Fruit fly (Drosophila melanogaster): ENCODE data around the gene CG34150.

The CG34150 gene

DNA sequence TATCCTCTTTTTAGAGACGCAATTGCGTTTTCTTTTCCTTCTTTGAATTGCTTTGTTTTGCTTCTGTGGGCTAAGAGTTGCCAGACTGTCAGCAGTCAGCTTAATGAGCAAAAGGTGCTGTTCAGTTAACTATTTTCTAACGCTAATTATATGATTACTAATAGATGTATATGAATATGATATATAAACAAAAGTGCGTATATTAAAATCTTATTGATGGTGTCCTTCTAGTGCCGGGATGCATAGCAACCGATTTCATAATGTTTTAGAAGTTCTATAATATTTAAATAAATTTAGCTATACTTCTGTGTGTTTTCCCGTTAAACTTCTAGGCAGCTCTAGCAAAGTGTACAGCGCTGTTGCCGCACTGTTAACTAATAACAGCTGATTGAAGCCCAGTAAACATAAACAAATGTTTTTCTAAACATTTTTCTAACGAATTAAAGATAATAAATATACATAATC is 15.9 kb downstream of the CG34150 start, which contains the start of the genes Kaz and CG43273:
TSS of gene Kaz (minus strand) at position 73 of the 465 bp plus-strand sequence.
TSS of gene CG43273 (plus strand) at position 415 of the 465 bp plus-strand sequence.
- peak; percentile 73 for TF ChIP-seq CG9817 (tag; optimal IDR thresholded peaks at IDR 0.05)
- TF ChIP-seq CkIIα-i1 (GFP tag; IDR thresholded peaks at IDR 0.05) = no peak
- no peak for TF ChIP-seq Asciz (GFP tag; optimal IDR thresholded peaks at IDR 0.05)
- peak; percentile 34; the same call in 1 of the 2 replicates for TF ChIP-seq lmd (GFP tag; IDR thresholded peaks at IDR 0.05)
- no peak for TF ChIP-seq CG2199 (GFP tag; IDR thresholded peaks at IDR 0.05)
- no peak for TF ChIP-seq Hr39 (optimal IDR thresholded peaks at IDR 0.05)
- TF ChIP-seq CG11456 (GFP tag; IDR thresholded peaks at IDR 0.05) = no peak
- no peak for TF ChIP-seq cwo (GFP tag; optimal IDR thresholded peaks at IDR 0.05)
- TF ChIP-seq Atf6 (GFP tag; IDR thresholded peaks at IDR 0.05) = no peak
- no peak for TF ChIP-seq Antp (GFP tag; optimal IDR thresholded peaks at IDR 0.05)
- no peak for TF ChIP-seq BtbVII (GFP tag; optimal IDR thresholded peaks at IDR 0.05)
- no peak for TF ChIP-seq ttk (GFP tag; IDR thresholded peaks at IDR 0.05)
- no peak for TF ChIP-seq MESR4 (GFP tag; optimal IDR thresholded peaks at IDR 0.05)
- no peak for TF ChIP-seq CG6791 (GFP tag; IDR thresholded peaks at IDR 0.05; ENCODE audit: partially characterized antibody)
- no peak for TF ChIP-seq CG17612 (GFP tag; IDR thresholded peaks at IDR 0.05)
- peak; percentile 94 for TF ChIP-seq row (GFP tag; IDR thresholded peaks at IDR 0.05)
- no peak for TF ChIP-seq salm (tag; optimal IDR thresholded peaks at IDR 0.05)
- peak; percentile 42 for TF ChIP-seq scrt (GFP tag; optimal IDR thresholded peaks at IDR 0.05)
- TF ChIP-seq CG7839 (tag; optimal IDR thresholded peaks at IDR 0.05) = no peak
- no peak for TF ChIP-seq Dref (GFP tag; IDR thresholded peaks at IDR 0.05)
- TF ChIP-seq sisA (GFP tag; IDR thresholded peaks at IDR 0.05) = peak; percentile 5; the same call in 1 of the 2 replicates
- TF ChIP-seq Dek (tag; optimal IDR thresholded peaks at IDR 0.05) = no peak
- no peak for TF ChIP-seq CG10565 (GFP tag; optimal IDR thresholded peaks at IDR 0.05)
- no peak for TF ChIP-seq mld (GFP tag; IDR thresholded peaks at IDR 0.05; ENCODE audit: partially characterized antibody)
- no peak for TF ChIP-seq CG12744 (GFP tag; optimal IDR thresholded peaks at IDR 0.05)
- TF ChIP-seq gsb (GFP tag; IDR thresholded peaks at IDR 0.05) = no peak
- no peak for TF ChIP-seq exex (tag; optimal IDR thresholded peaks at IDR 0.05)
- TF ChIP-seq slou (GFP tag; optimal IDR thresholded peaks at IDR 0.05) = peak; percentile 35
- TF ChIP-seq CG31441 (GFP tag; IDR thresholded peaks at IDR 0.05) = no peak; the same call in 1 of the 2 replicates
- TF ChIP-seq tin (GFP tag; optimal IDR thresholded peaks at IDR 0.05) = peak; percentile 52
- no peak for TF ChIP-seq pho (GFP tag; optimal IDR thresholded peaks at IDR 0.05)
- no peak for TF ChIP-seq unc-4 (GFP tag; IDR thresholded peaks at IDR 0.05; ENCODE audit: partially characterized antibody)
- no peak for TF ChIP-seq CG13894 (tag; optimal IDR thresholded peaks at IDR 0.05)
- TF ChIP-seq CG10274 (GFP tag; optimal IDR thresholded peaks at IDR 0.05) = no peak
- TF ChIP-seq CG2678 (tag; optimal IDR thresholded peaks at IDR 0.05) = no peak
- peak; percentile 82 for TF ChIP-seq MBD-R2 (GFP tag; IDR thresholded peaks at IDR 0.05)
- peak; percentile 11 for TF ChIP-seq CG6854 (GFP tag; optimal IDR thresholded peaks at IDR 0.05)
- peak; percentile 77 for TF ChIP-seq CG30403 (GFP tag; optimal IDR thresholded peaks at IDR 0.05)
- no peak for TF ChIP-seq disco-r (GFP tag; optimal IDR thresholded peaks at IDR 0.05)
- TF ChIP-seq Chrac-16 (GFP tag; optimal IDR thresholded peaks at IDR 0.05) = peak; percentile 59
- no peak for TF ChIP-seq Spps (tag; optimal IDR thresholded peaks at IDR 0.05)
- peak; percentile 67 for TF ChIP-seq CG15696 (tag; optimal IDR thresholded peaks at IDR 0.05)
- TF ChIP-seq klu (GFP tag; IDR thresholded peaks at IDR 0.05) = peak; percentile 30; the same call in 1 of the 2 replicates
- peak; percentile 38 for TF ChIP-seq CG12299 (tag; optimal IDR thresholded peaks at IDR 0.05)
- no peak for TF ChIP-seq CG10543 (GFP tag; optimal IDR thresholded peaks at IDR 0.05)
- no peak for TF ChIP-seq Hand (GFP tag; optimal IDR thresholded peaks at IDR 0.05)
- TF ChIP-seq chm (GFP tag; IDR thresholded peaks at IDR 0.05) = peak; percentile 19; the same call in 1 of the 2 replicates
- peak; percentile 86 for TF ChIP-seq trem (tag; optimal IDR thresholded peaks at IDR 0.05)
- TF ChIP-seq CG15011 (GFP tag; optimal IDR thresholded peaks at IDR 0.05) = no peak
- TF ChIP-seq CG13123 (GFP tag; optimal IDR thresholded peaks at IDR 0.05) = no peak
- peak; percentile 6 for TF ChIP-seq ems (GFP tag; optimal IDR thresholded peaks at IDR 0.05)

Measured in whole organism, embryonic.